Fruit fly (Drosophila melanogaster) whole organism, embryonic: ENCODE results near the gene CG31776.

ENCODE experiments used
- Bgb ChIP-seq: fragments of 200-800 bp; sonication (Bioruptor generic); IDR thresholded peaks from 2 replicates; pipeline ENCODE4 v1.3.6; 2022; ENCODE audit warnings: missing biosample characterization, missing genetic modification characterization; ENCODE audit not compliant: partially characterized antibody
- CG1024 ChIP-seq: fragments of 200-800 bp; sonication (Bioruptor generic); IDR thresholded peaks from 2 replicates; pipeline ENCODE4 v1.3.6; 2022; ENCODE audit warnings: missing biosample characterization, missing genetic modification characterization
- CG12155 ChIP-seq: fragments of 200-800 bp; sonication (Bioruptor generic); optimal IDR thresholded peaks from 3 replicates; lab custom pipeline; 2016; ENCODE audit warnings: missing biosample characterization, missing genetic modification characterization
- CG13296 ChIP-seq: fragments of 200-800 bp; sonication (Bioruptor generic); optimal IDR thresholded peaks from 3 replicates; lab custom pipeline; 2018; ENCODE audit warnings: missing biosample characterization, mild to moderate bottlenecking, missing genetic modification characterization
- CG13894 ChIP-seq: fragments of 200-800 bp; sonication (Bioruptor generic); optimal IDR thresholded peaks from 3 replicates; lab custom pipeline; 2018; ENCODE audit warnings: missing biosample characterization, mild to moderate bottlenecking, missing genetic modification characterization, moderate library complexity
- CG14441 ChIP-seq: fragments of 200-800 bp; sonication (Bioruptor generic); IDR thresholded peaks from 2 replicates; pipeline ENCODE4 v1.3.6; 2022; ENCODE audit warnings: missing biosample characterization, missing genetic modification characterization
- CG16779 ChIP-seq: fragments of 200-800 bp; sonication (Bioruptor generic); IDR thresholded peaks from 2 replicates; pipeline ENCODE4 v1.3.6; 2022; ENCODE audit warnings: missing biosample characterization, missing genetic modification characterization
- CG17361 ChIP-seq: fragments of 200-800 bp; sonication (Bioruptor generic); IDR thresholded peaks from 3 replicates; pipeline ENCODE4 v1.3.6; 2022; ENCODE audit warnings: missing biosample characterization, missing genetic modification characterization
- CG17612 ChIP-seq: fragments of 200-800 bp; sonication (Bioruptor generic); IDR thresholded peaks from 2 replicates; pipeline ENCODE4 v1.3.6; 2022; ENCODE audit warnings: missing biosample characterization, missing genetic modification characterization
- CG18619 ChIP-seq: fragments of 200-800 bp; sonication (Bioruptor generic); optimal IDR thresholded peaks from 3 replicates; lab custom pipeline; 2017; ENCODE audit warnings: missing biosample characterization, mild to moderate bottlenecking, missing genetic modification characterization
- CG33213 ChIP-seq: fragments of 200-800 bp; sonication (Bioruptor generic); optimal IDR thresholded peaks from 3 replicates; lab custom pipeline; 2016; ENCODE audit warnings: missing biosample characterization, missing genetic modification characterization
- CG5953 ChIP-seq: fragments of 200-800 bp; sonication (Bioruptor generic); IDR thresholded peaks from 2 replicates; pipeline ENCODE4 v1.3.6; 2022; ENCODE audit warnings: missing biosample characterization, missing genetic modification characterization
- CG6791 ChIP-seq: fragments of 200-800 bp; sonication (Bioruptor generic); IDR thresholded peaks from 3 replicates; pipeline ENCODE4 v1.3.6; 2022; ENCODE audit warnings: missing biosample characterization, missing genetic modification characterization; ENCODE audit not compliant: partially characterized antibody
- CG7357 ChIP-seq: fragments of 200-800 bp; sonication (Bioruptor generic); IDR thresholded peaks from 3 replicates; pipeline ENCODE4 v1.3.6; 2022; ENCODE audit warnings: missing biosample characterization, missing genetic modification characterization
- CG9876 ChIP-seq: fragments of 200-800 bp; sonication (Bioruptor generic); optimal IDR thresholded peaks from 2 replicates; lab custom pipeline; 2016; ENCODE audit warnings: missing biosample characterization, missing genetic modification characterization
- CHES-1-like ChIP-seq: fragments of 200-800 bp; sonication (Bioruptor generic); optimal IDR thresholded peaks from 2 replicates; lab custom pipeline; 2016; ENCODE audit warnings: missing biosample characterization, missing genetic modification characterization
- Dbx ChIP-seq: fragments of 200-800 bp; sonication (Bioruptor generic); IDR thresholded peaks from 3 replicates; pipeline ENCODE4 v1.3.6; 2022; ENCODE audit warnings: missing biosample characterization, missing genetic modification characterization
- Deaf1 ChIP-seq: fragments of 200-800 bp; optimal IDR thresholded peaks from 3 replicates; lab custom pipeline; 2019; ENCODE audit warnings: missing biosample characterization, mild to moderate bottlenecking, missing genetic modification characterization, moderate library complexity
- Dip2 ChIP-seq: fragments of 200-800 bp; sonication (Bioruptor generic); IDR thresholded peaks from 2 replicates; pipeline ENCODE4 v1.3.6; 2022; ENCODE audit warnings: missing biosample characterization, missing genetic modification characterization
- Dp ChIP-seq: fragments of 200-800 bp; sonication (Bioruptor generic); optimal IDR thresholded peaks from 2 replicates; lab custom pipeline; 2018; ENCODE audit warnings: missing biosample characterization, mild to moderate bottlenecking, missing genetic modification characterization, moderate library complexity
- Dref ChIP-seq: fragments of 200-800 bp; sonication (Bioruptor generic); IDR thresholded peaks from 2 replicates; pipeline ENCODE4 v1.3.6; 2022; ENCODE audit warnings: missing biosample characterization, missing genetic modification characterization
- Elba2 ChIP-seq: fragments of 200-800 bp; sonication (Bioruptor generic); optimal IDR thresholded peaks from 3 replicates; lab custom pipeline; 2016; ENCODE audit warnings: missing biosample characterization, missing genetic modification characterization
- Fer3 ChIP-seq: fragments of 200-800 bp; sonication (Bioruptor generic); optimal IDR thresholded peaks from 2 replicates; lab custom pipeline; 2018; ENCODE audit warnings: missing biosample characterization, mild to moderate bottlenecking, missing genetic modification characterization, moderate library complexity
- H2.0 ChIP-seq: fragments of 200-800 bp; sonication (Bioruptor generic); IDR thresholded peaks from 2 replicates; pipeline ENCODE4 v1.3.6; 2022; ENCODE audit warnings: missing biosample characterization, missing genetic modification characterization
- Hey ChIP-seq: fragments of 200-800 bp; sonication (Bioruptor generic); optimal IDR thresholded peaks from 3 replicates; lab custom pipeline; 2018; ENCODE audit warnings: missing biosample characterization, mild to moderate bottlenecking, missing genetic modification characterization
- MESR4 ChIP-seq: fragments of 200-800 bp; sonication (Bioruptor generic); optimal IDR thresholded peaks from 2 replicates; lab custom pipeline; 2018; ENCODE audit warnings: missing biosample characterization, mild to moderate bottlenecking, missing genetic modification characterization, moderate library complexity
- Pdp1 ChIP-seq, 2 experiments: fragments of 200-800 bp; sonication (Bioruptor generic); optimal IDR thresholded peaks; 3 replicates each; lab custom pipeline; 2016; ENCODE audit warnings: missing biosample characterization in 2 of 2, missing genetic modification characterization in 2 of 2, mild to moderate bottlenecking in 1 of 2, moderate library complexity in 1 of 2
- Rfx ChIP-seq: fragments of 200-800 bp; sonication (Bioruptor generic); IDR thresholded peaks from 2 replicates; pipeline ENCODE4 v1.3.6; 2022; ENCODE audit warnings: missing biosample characterization, missing genetic modification characterization
- Sin3A ChIP-seq: fragments of >200 bp; optimal IDR thresholded peaks from 2 replicates; lab custom pipeline; 2018
- Trl ChIP-seq, 3 experiments: fragments of >200 bp in 2 of 3; fragments of 200-800 bp in 1 of 3; sonication (Bioruptor generic) in 1 of 3; optimal IDR thresholded peaks; 2 replicates in 1 of 3; 3 replicates in 2 of 3; lab custom pipeline; 2016 to 2017; ENCODE audit warnings: missing biosample characterization in 1 of 3, missing genetic modification characterization in 1 of 3
- cas ChIP-seq: fragments of 200-800 bp; sonication (Bioruptor generic); IDR thresholded peaks from 2 replicates; pipeline ENCODE4 v1.3.6; 2022; ENCODE audit warnings: missing biosample characterization, missing genetic modification characterization
- corto ChIP-seq: fragments of 200-800 bp; sonication (Bioruptor generic); optimal IDR thresholded peaks from 2 replicates; lab custom pipeline; 2016; ENCODE audit warnings: missing biosample characterization, mild to moderate bottlenecking, missing genetic modification characterization, moderate library complexity
- dati ChIP-seq: fragments of 200-800 bp; sonication (Bioruptor generic); IDR thresholded peaks from 2 replicates; pipeline ENCODE4 v1.3.6; 2022; ENCODE audit warnings: missing biosample characterization, missing genetic modification characterization
- dm ChIP-seq: fragments of 200-800 bp; sonication (Bioruptor generic); optimal IDR thresholded peaks from 3 replicates; lab custom pipeline; 2016; ENCODE audit warnings: missing biosample characterization, missing genetic modification characterization
- h ChIP-seq: fragments of >200 bp; optimal IDR thresholded peaks from 2 replicates; lab custom pipeline; 2017
- lab ChIP-seq: fragments of 200-800 bp; sonication (Bioruptor generic); optimal IDR thresholded peaks from 3 replicates; lab custom pipeline; 2017; ENCODE audit warnings: missing biosample characterization, missing genetic modification characterization, mild to moderate bottlenecking, moderate library complexity, missing genetic modification reagents
- lola ChIP-seq, 3 experiments: fragments of >200 bp in 2 of 3; fragments of 200-800 bp in 1 of 3; sonication (Bioruptor generic) in 1 of 3; optimal IDR thresholded peaks; 2 replicates each; lab custom pipeline; 2017 to 2019; ENCODE audit warnings: missing biosample characterization in 3 of 3, missing genetic modification characterization in 3 of 3, mild to moderate bottlenecking in 1 of 3, moderate library complexity in 1 of 3
- nerfin-2 ChIP-seq: fragments of 200-800 bp; sonication (Bioruptor generic); IDR thresholded peaks from 2 replicates; pipeline ENCODE4 v1.3.6; 2022; ENCODE audit warnings: missing biosample characterization, missing genetic modification characterization; ENCODE audit not compliant: partially characterized antibody
- peb ChIP-seq: fragments of 200-800 bp; sonication (Bioruptor generic); IDR thresholded peaks from 2 replicates; pipeline ENCODE4 v1.3.6; 2022; ENCODE audit warnings: missing biosample characterization, missing genetic modification characterization
- pnt ChIP-seq: fragments of 200-800 bp; sonication (Bioruptor generic); optimal IDR thresholded peaks from 3 replicates; lab custom pipeline; 2016; ENCODE audit warnings: missing biosample characterization, missing genetic modification characterization
- prd ChIP-seq, 3 experiments: fragments of >200 bp in 2 of 3; fragments of 200-800 bp in 1 of 3; sonication (Bioruptor generic) in 1 of 3; optimal IDR thresholded peaks in 2 of 3; IDR thresholded peaks in 1 of 3; 2 replicates in 2 of 3; 3 replicates in 1 of 3; pipeline versions ENCODE4 v1.3.6 to Lab custom; 2017 to 2022; ENCODE audit warnings: missing biosample characterization in 1 of 3, missing genetic modification characterization in 1 of 3
- pzg ChIP-seq: fragments of 200-800 bp; sonication (Bioruptor generic); optimal IDR thresholded peaks from 3 replicates; lab custom pipeline; 2018; ENCODE audit warnings: missing biosample characterization, mild to moderate bottlenecking, missing genetic modification characterization, moderate library complexity
- sens ChIP-seq: fragments of 200-800 bp; sonication (Bioruptor generic); peaks from one replicate; lab custom pipeline; 2016; ENCODE audit warnings: missing biosample characterization, missing genetic modification characterization
- sima ChIP-seq: fragments of 200-800 bp; sonication (Bioruptor generic); optimal IDR thresholded peaks from 2 replicates; lab custom pipeline; 2016; ENCODE audit warnings: missing biosample characterization, missing genetic modification characterization
- slp2 ChIP-seq: fragments of 200-800 bp; sonication (Bioruptor generic); optimal IDR thresholded peaks from 2 replicates; lab custom pipeline; 2016; ENCODE audit warnings: missing biosample characterization, missing genetic modification characterization
- sna ChIP-seq: fragments of 200-800 bp; sonication (Bioruptor generic); IDR thresholded peaks from 2 replicates; pipeline ENCODE4 v1.3.6; 2022; ENCODE audit warnings: missing biosample characterization, missing genetic modification characterization; ENCODE audit not compliant: partially characterized antibody
- sob ChIP-seq: fragments of 200-800 bp; sonication (Bioruptor generic); IDR thresholded peaks from 2 replicates; pipeline ENCODE4 v1.3.6; 2022; ENCODE audit warnings: missing biosample characterization, missing genetic modification characterization
- sr ChIP-seq: fragments of 200-800 bp; sonication (Bioruptor generic); IDR thresholded peaks from 3 replicates; pipeline ENCODE4 v1.3.6; 2022; ENCODE audit warnings: missing biosample characterization, missing genetic modification characterization
- sug ChIP-seq: fragments of 200-800 bp; optimal IDR thresholded peaks from 2 replicates; lab custom pipeline; 2019; ENCODE audit warnings: missing biosample characterization, mild to moderate bottlenecking, missing genetic modification characterization, moderate library complexity
- unpg ChIP-seq: fragments of 200-800 bp; sonication (Bioruptor generic); optimal IDR thresholded peaks from 3 replicates; lab custom pipeline; 2018; ENCODE audit warnings: missing biosample characterization, mild to moderate bottlenecking, missing genetic modification characterization, moderate library complexity

Gene CG31776

dm6 chr2L:3472242-3472641 is 2.3 kb downstream of the CG31776 start, which contains the start of gene Pgant4 (continued):
- TF ChIP-seq H2.0 (GFP tag; lab: Robert Waterston, UW) (peak; percentile 36), Fer3 (tag; lab: Kevin White, UChicago) (no peak), CG1024 (GFP tag; lab: Robert Waterston, UW) (peak; percentile 65; the same call in 1 of the 2 replicates), sima (no peak), Dp (GFP tag; lab: Kevin White, UChicago) (peak; percentile 97), CHES-1-like (peak; percentile 23), CG33213 (GFP tag; lab: Kevin White, UChicago) (peak; percentile 35), pnt (GFP tag; lab: Kevin White, UChicago) (peak; percentile 33), corto (GFP tag; lab: Kevin White, UChicago) (no peak), prd (optimal IDR thresholded peaks at IDR 0.05; lab: Kevin White, UChicago) (no peak), prd (GFP tag; IDR thresholded peaks at IDR 0.05; lab: Robert Waterston, UW) (peak; percentile 92), sob (GFP tag; lab: Robert Waterston, UW) (peak; percentile 78), Dip2 (GFP tag; lab: Robert Waterston, UW) (peak; percentile 98), cas (GFP tag; lab: Robert Waterston, UW) (no peak), CG16779 (GFP tag; lab: Robert Waterston, UW) (no peak), CG18619 (GFP tag; lab: Kevin White, UChicago) (peak; percentile 28), Dbx (GFP tag; lab: Robert Waterston, UW) (peak; percentile 84), Deaf1 (tag; lab: Kevin White, UChicago) (no peak), sna (GFP tag; lab: Robert Waterston, UW) (no peak), lab (GFP tag; lab: Kevin White, UChicago) (no peak), MESR4 (no peak), CG7357 (peak; percentile 43; the same call in 1 of the 3 replicates), CG17361 (GFP tag; lab: Robert Waterston, UW) (peak; percentile 57; the same call in 1 of the 3 replicates), sens (GFP tag; lab: Kevin White, UChicago) (peak; percentile 72), Bgb (GFP tag; lab: Robert Waterston, UW) (peak; percentile 47), slp2 (GFP tag; lab: Kevin White, UChicago) (peak; percentile 46), CG9876 (peak; percentile 32), Pdp1 (GFP tag; optimal IDR thresholded peaks at IDR 0.05; lab: Kevin White, UChicago) (peak; percentile 10 to 58), pzg (GFP tag; lab: Kevin White, UChicago) (peak; percentile 20), CG6791 (0 out of 3 replicates have a peak, but pooled peaks have one; percentile 44), h (lab: Kevin White, UChicago) (no peak), CG13296 (GFP tag; lab: Kevin White, UChicago) (no peak), unpg (GFP tag; lab: Kevin White, UChicago) (peak; percentile 40), Trl (optimal IDR thresholded peaks at IDR 0.05; lab: Kevin White, UChicago) (no peak), Trl (GFP tag; optimal IDR thresholded peaks at IDR 0.05; lab: Kevin White, UChicago) (peak; percentile 32), Dref (GFP tag; lab: Robert Waterston, UW) (peak; percentile 36; the same call in 1 of the 2 replicates), dm (GFP tag; lab: Kevin White, UChicago) (no peak), Hey (tag; lab: Kevin White, UChicago) (no peak), CG5953 (GFP tag; lab: Robert Waterston, UW) (no peak), Rfx (GFP tag; lab: Robert Waterston, UW) (peak; percentile 88), nerfin-2 (GFP tag; lab: Robert Waterston, UW) (no peak), lola (GFP tag; optimal IDR thresholded peaks at IDR 0.05; lab: Kevin White, UChicago) (no peak), Sin3A (lab: Kevin White, UChicago) (no peak), CG13894 (tag; lab: Kevin White, UChicago) (peak; percentile 88), peb (peak; percentile 6; the same call in 1 of the 2 replicates), sr (GFP tag; lab: Robert Waterston, UW) (peak; percentile 36; the same call in 1 of the 3 replicates), dati (GFP tag; lab: Robert Waterston, UW) (no peak), sug (peak; percentile 60), CG12155 (GFP tag; lab: Kevin White, UChicago) (peak; percentile 41), Elba2 (GFP tag; lab: Kevin White, UChicago) (peak; percentile 55), CG14441 (GFP tag; lab: Robert Waterston, UW) (peak; percentile 71), CG17612 (GFP tag; lab: Robert Waterston, UW) (no peak)
